Worm (Caenorhabditis elegans): ENCODE measurements around the gene F56H11.2.
A peak's percentile ranks its signal among the peaks of the same experiment; 100 is the strongest.

Gene F56H11.2

ce11 chrIV:9512836-9513235 is 20.1 kb downstream of the F56H11.2 start, which contains the start of gene C33A12.3:
C33A12.3 (minus strand) TSS chrIV:9513002.
- no peak for TF ChIP-seq efl-1 (optimal IDR thresholded peaks at IDR 0.05)
- peak in 1 of 2 experiments; percentile 88 for TF ChIP-seq efl-1 (GFP tag; optimal IDR thresholded peaks at IDR 0.05 in 1 of 2)
- TF ChIP-seq alr-1 (tag; optimal IDR thresholded peaks at IDR 0.05; ENCODE audit: borderline replicate concordance): peak; percentile 51
- TF ChIP-seq lin-35 (GFP tag; optimal IDR thresholded peaks at IDR 0.05): peak in 1 of 2 experiments; percentile 8
- no peak for TF ChIP-seq fkh-10 (GFP tag; optimal IDR thresholded peaks at IDR 0.05)

- TF ChIP-seq ceh-82 (tag; optimal IDR thresholded peaks at IDR 0.05) (peak in 2 of 3 experiments; percentile 3 to 14), unc-62 (GFP tag; optimal IDR thresholded peaks at IDR 0.05) (no peak), ama-1 (optimal IDR thresholded peaks at IDR 0.05) (no peak), elt-2 (tag; optimal IDR thresholded peaks at IDR 0.05) (peak; percentile 55), rnt-1 (tag; optimal IDR thresholded peaks at IDR 0.05) (peak; percentile 15), efl-1 (optimal IDR thresholded peaks at IDR 0.05) (no peak), efl-1 (GFP tag; optimal IDR thresholded peaks at IDR 0.05 in 1 of 2) (peak in 1 of 2 experiments; percentile 79)
These were observed 21.3 kb downstream of the F56H11.2 start for ce11 chrIV:9511640-9512039.

- TF ChIP-seq ztf-11 (tag; optimal IDR thresholded peaks at IDR 0.05) (peak in 1 of 2 experiments; percentile 84), tlp-1 (tag; optimal IDR thresholded peaks at IDR 0.05) (no peak), nhr-90 (tag; optimal IDR thresholded peaks at IDR 0.05; ENCODE audit: poor library complexity) (peak; percentile 89), ceh-8 (GFP tag; optimal IDR thresholded peaks at IDR 0.05) (peak; percentile 85), sox-4 (tag; optimal IDR thresholded peaks at IDR 0.05) (peak; percentile 63), ceh-88 (GFP tag; IDR thresholded peaks at IDR 0.05) (no peak; the same call in 1 of the 2 replicates), ceh-82 (tag; optimal IDR thresholded peaks at IDR 0.05) (peak; percentile 84 to 87 (median 86)), unc-86 (tag; optimal IDR thresholded peaks at IDR 0.05) (peak; percentile 82), nhr-71 (tag; optimal IDR thresholded peaks at IDR 0.05) (peak; percentile 95), efl-3 (GFP tag; optimal IDR thresholded peaks at IDR 0.05) (peak; percentile 36), ama-1 (optimal IDR thresholded peaks at IDR 0.05) (peak; percentile 87), ets-5 (GFP tag; IDR thresholded peaks at IDR 0.05) (no peak), unc-130 (tag; optimal IDR thresholded peaks at IDR 0.05) (peak; percentile 7), nhr-12 (tag; optimal IDR thresholded peaks at IDR 0.05) (no peak), jun-1 (tag; optimal IDR thresholded peaks at IDR 0.05) (peak; percentile 52), lir-3 (tag; optimal IDR thresholded peaks at IDR 0.05; ENCODE audit: poor library complexity) (peak; percentile 55), ceh-63 (GFP tag; optimal IDR thresholded peaks at IDR 0.05) (no peak), unc-98 (GFP tag; IDR thresholded peaks at IDR 0.05) (no peak), hpl-2 (GFP tag; optimal IDR thresholded peaks at IDR 0.05) (no peak), blmp-1 (tag; optimal IDR thresholded peaks at IDR 0.05) (peak; percentile 56), egl-27 (tag; optimal IDR thresholded peaks at IDR 0.05) (peak in 1 of 2 experiments; percentile 2), snu-23 (GFP tag; optimal IDR thresholded peaks at IDR 0.05) (peak; percentile 92), fkh-4 (tag; optimal IDR thresholded peaks at IDR 0.05; ENCODE audit: borderline replicate concordance) (peak; percentile 13), C04F5.9 (tag; optimal IDR thresholded peaks at IDR 0.05) (peak; percentile 62), mef-2 (tag; optimal IDR thresholded peaks at IDR 0.05) (peak; percentile 48), unc-30 (tag; optimal IDR thresholded peaks at IDR 0.05) (no peak), zip-4 (GFP tag; optimal IDR thresholded peaks at IDR 0.05) (peak; percentile 63), aha-1 (tag; optimal IDR thresholded peaks at IDR 0.05) (no peak), zag-1 (tag; optimal IDR thresholded peaks at IDR 0.05) (no peak), pag-3 (tag; optimal IDR thresholded peaks at IDR 0.05; ENCODE audit: borderline replicate concordance, insufficient read depth) (no peak), C34B4.2 (tag; optimal IDR thresholded peaks at IDR 0.05) (no peak), skn-1 (tag; optimal IDR thresholded peaks at IDR 0.05) (peak; percentile 59), lin-13 (GFP tag; optimal IDR thresholded peaks at IDR 0.05) (peak; percentile 70), elt-2 (tag; optimal IDR thresholded peaks at IDR 0.05) (no peak), rnt-1 (tag; optimal IDR thresholded peaks at IDR 0.05) (peak; percentile 84), aly-2 (tag; optimal IDR thresholded peaks at IDR 0.05) (peak; percentile 89), lin-35 (GFP tag; optimal IDR thresholded peaks at IDR 0.05) (peak; percentile 57 to 75), pax-3 (tag; optimal IDR thresholded peaks at IDR 0.05) (peak; percentile 67), nhr-237 (tag; optimal IDR thresholded peaks at IDR 0.05) (peak; percentile 40), lsy-2 (tag; optimal IDR thresholded peaks at IDR 0.05) (peak; percentile 72 to 80), egl-13 (tag; optimal IDR thresholded peaks at IDR 0.05) (peak; percentile 72), efl-1 (optimal IDR thresholded peaks at IDR 0.05) (peak; percentile 73 to 78), efl-1 (GFP tag; optimal IDR thresholded peaks at IDR 0.05 in 1 of 2) (peak; percentile 61 to 97), nhr-11 (tag; optimal IDR thresholded peaks at IDR 0.05) (peak; percentile 17)
These were observed 21.7 kb downstream of the F56H11.2 start for ce11 chrIV:9511221-9511638.

Data from whole organism, L1 larva.